Worm (Caenorhabditis elegans): ENCODE measurements around the gene C01G12.16.

DNA sequence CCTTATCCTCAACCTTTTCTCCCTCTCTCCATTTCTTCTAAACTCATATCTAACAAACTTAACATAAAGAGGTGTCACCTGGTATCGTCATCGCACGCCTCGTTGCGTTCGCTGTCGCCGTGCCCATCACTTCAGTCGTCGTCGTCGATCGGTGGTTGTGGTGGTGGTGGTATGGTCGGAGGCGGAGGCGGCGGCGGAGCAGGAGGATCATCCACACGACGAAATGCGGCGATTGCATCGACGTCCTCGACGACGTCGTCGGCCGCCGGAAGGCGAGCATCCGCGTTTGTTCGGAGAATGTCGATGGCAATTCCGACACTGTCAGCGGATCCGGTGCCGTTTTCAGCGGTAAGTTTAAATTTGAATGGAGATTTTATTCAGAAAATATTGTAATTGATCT, 27.0 kb upstream of the C01G12.16 start:
- TF ChIP-seq dmd-4 (tag; optimal IDR thresholded peaks at IDR 0.05) (no peak), unc-39 (tag; optimal IDR thresholded peaks at IDR 0.05) (no peak), unc-62 (GFP tag; optimal IDR thresholded peaks at IDR 0.05) (no peak), nhr-77 (tag; optimal IDR thresholded peaks at IDR 0.05) (no peak), egl-27 (tag; optimal IDR thresholded peaks at IDR 0.05) (no peak), nhr-23 (tag; optimal IDR thresholded peaks at IDR 0.05) (no peak), blmp-1 (tag; optimal IDR thresholded peaks at IDR 0.05; ENCODE audit: insufficient read depth) (no peak), lsy-2 (tag; optimal IDR thresholded peaks at IDR 0.05) (no peak)
